Worm (Caenorhabditis elegans): ENCODE data around the gene F27D9.7.

The F27D9.7 gene

ce11 chrX:7670655-7671054 lies at the start of gene F27D9.7:
F27D9.7 (minus strand) TSS chrX:7670755.
- TF ChIP-seq ztf-23 (GFP tag; IDR thresholded peaks at IDR 0.05) (no peak), tab-1 (GFP tag; IDR thresholded peaks at IDR 0.05) (no peak), klf-2 (GFP tag; conservative IDR thresholded peaks at IDR 0.05) (no peak), T22C8.4 (GFP tag; IDR thresholded peaks at IDR 0.05) (no peak), ref-1 (GFP tag; conservative IDR thresholded peaks at IDR 0.05) (no peak), cog-1 (tag; optimal IDR thresholded peaks at IDR 0.05) (no peak)

ce11 chrX:7718972-7719371 lies 48.4 kb upstream of the F27D9.7 start, which contains the start of gene K09F5.6:
K09F5.6 (plus strand) TSS chrX:7719272.
- TF ChIP-seq ztf-29 (GFP tag; IDR thresholded peaks at IDR 0.05) (no peak), tab-1 (GFP tag; IDR thresholded peaks at IDR 0.05) (no peak), med-1 (GFP tag; optimal IDR thresholded peaks at IDR 0.05; ENCODE audit: insufficient read depth) (no peak), T22C8.4 (GFP tag; IDR thresholded peaks at IDR 0.05) (no peak), ref-1 (GFP tag; conservative IDR thresholded peaks at IDR 0.05) (no peak), flt-1 (GFP tag; IDR thresholded peaks at IDR 0.05) (no peak), klf-2 (GFP tag; conservative IDR thresholded peaks at IDR 0.05) (no peak), ztf-23 (GFP tag; IDR thresholded peaks at IDR 0.05) (no peak), cog-1 (tag; optimal IDR thresholded peaks at IDR 0.05) (no peak)

ce11 chrX:7715463-7715862 lies 44.9 kb upstream of the F27D9.7 start:
- no peak for TF ChIP-seq ztf-23 (GFP tag; IDR thresholded peaks at IDR 0.05)
- TF ChIP-seq ref-1 (GFP tag; conservative IDR thresholded peaks at IDR 0.05): no peak
- no peak for TF ChIP-seq T22C8.4 (GFP tag; IDR thresholded peaks at IDR 0.05)
- no peak for TF ChIP-seq flt-1 (GFP tag; IDR thresholded peaks at IDR 0.05)
- no peak for TF ChIP-seq cog-1 (tag; optimal IDR thresholded peaks at IDR 0.05)
- no peak for TF ChIP-seq tab-1 (GFP tag; IDR thresholded peaks at IDR 0.05)
- TF ChIP-seq ztf-29 (GFP tag; IDR thresholded peaks at IDR 0.05): no peak
- no peak for TF ChIP-seq med-1 (GFP tag; optimal IDR thresholded peaks at IDR 0.05; ENCODE audit: insufficient read depth)
- TF ChIP-seq klf-2 (GFP tag; conservative IDR thresholded peaks at IDR 0.05): no peak

ce11 chrX:7712887-7713286 lies 42.3 kb upstream of the F27D9.7 start:
- TF ChIP-seq med-1 (GFP tag; optimal IDR thresholded peaks at IDR 0.05; ENCODE audit: insufficient read depth) (no peak), cog-1 (tag; optimal IDR thresholded peaks at IDR 0.05) (peak; percentile 30), tab-1 (GFP tag; IDR thresholded peaks at IDR 0.05) (no peak), ztf-29 (GFP tag; IDR thresholded peaks at IDR 0.05) (no peak), ztf-23 (GFP tag; IDR thresholded peaks at IDR 0.05) (no peak), klf-2 (GFP tag; conservative IDR thresholded peaks at IDR 0.05) (no peak), flt-1 (GFP tag; IDR thresholded peaks at IDR 0.05) (peak; percentile 46; the same call in 1 of the 2 replicates), T22C8.4 (GFP tag; IDR thresholded peaks at IDR 0.05) (no peak), ref-1 (GFP tag; conservative IDR thresholded peaks at IDR 0.05) (no peak)

- TF ChIP-seq tab-1 (GFP tag; IDR thresholded peaks at IDR 0.05): no peak
- no peak for TF ChIP-seq T22C8.4 (GFP tag; IDR thresholded peaks at IDR 0.05)
- TF ChIP-seq ref-1 (GFP tag; conservative IDR thresholded peaks at IDR 0.05): no peak
- no peak for TF ChIP-seq flt-1 (GFP tag; IDR thresholded peaks at IDR 0.05)
- TF ChIP-seq cog-1 (tag; optimal IDR thresholded peaks at IDR 0.05): no peak
- no peak for TF ChIP-seq ztf-29 (GFP tag; IDR thresholded peaks at IDR 0.05)
- TF ChIP-seq med-1 (GFP tag; optimal IDR thresholded peaks at IDR 0.05; ENCODE audit: insufficient read depth): no peak
- no peak for TF ChIP-seq ztf-23 (GFP tag; IDR thresholded peaks at IDR 0.05)
- no peak for TF ChIP-seq klf-2 (GFP tag; conservative IDR thresholded peaks at IDR 0.05)
These were observed 40.1 kb upstream of the F27D9.7 start, which contains the start of gene K09F5.4 for ce11 chrX:7710643-7711042. K09F5.4 (minus strand) TSS chrX:7710743.

ce11 chrX:7710187-7710586 lies 39.6 kb upstream of the F27D9.7 start:
- no peak; the same call in 1 of the 2 replicates for TF ChIP-seq tab-1 (GFP tag; IDR thresholded peaks at IDR 0.05)
- TF ChIP-seq med-1 (GFP tag; optimal IDR thresholded peaks at IDR 0.05; ENCODE audit: insufficient read depth): no peak
- no peak for TF ChIP-seq cog-1 (tag; optimal IDR thresholded peaks at IDR 0.05)
- no peak for TF ChIP-seq ztf-29 (GFP tag; IDR thresholded peaks at IDR 0.05)
- 0 out of 2 replicates have a peak, but pooled peaks have one; percentile 14 for TF ChIP-seq ztf-23 (GFP tag; IDR thresholded peaks at IDR 0.05)
- no peak for TF ChIP-seq klf-2 (GFP tag; conservative IDR thresholded peaks at IDR 0.05)
- TF ChIP-seq flt-1 (GFP tag; IDR thresholded peaks at IDR 0.05): peak; percentile 57; the same call in 1 of the 2 replicates
- TF ChIP-seq ref-1 (GFP tag; conservative IDR thresholded peaks at IDR 0.05): no peak
- TF ChIP-seq T22C8.4 (GFP tag; IDR thresholded peaks at IDR 0.05): no peak

ce11 chrX:7707031-7707430 lies 36.5 kb upstream of the F27D9.7 start, which contains the start of gene kvs-1:
kvs-1 (minus strand) TSS chrX:7707131.
- TF ChIP-seq ztf-23 (GFP tag; IDR thresholded peaks at IDR 0.05): no peak

ce11 chrX:7703863-7704262 lies 33.3 kb upstream of the F27D9.7 start:
- TF ChIP-seq ztf-23 (GFP tag; IDR thresholded peaks at IDR 0.05): no peak
- no peak for TF ChIP-seq ztf-29 (GFP tag; IDR thresholded peaks at IDR 0.05)
- no peak for TF ChIP-seq T22C8.4 (GFP tag; IDR thresholded peaks at IDR 0.05)
- TF ChIP-seq ref-1 (GFP tag; conservative IDR thresholded peaks at IDR 0.05): no peak
- no peak for TF ChIP-seq flt-1 (GFP tag; IDR thresholded peaks at IDR 0.05)
- no peak for TF ChIP-seq klf-2 (GFP tag; conservative IDR thresholded peaks at IDR 0.05)
- TF ChIP-seq tab-1 (GFP tag; IDR thresholded peaks at IDR 0.05): no peak
- TF ChIP-seq cog-1 (tag; optimal IDR thresholded peaks at IDR 0.05): no peak

ce11 chrX:7689570-7689969 lies 19.0 kb upstream of the F27D9.7 start:
- TF ChIP-seq ztf-23 (GFP tag; IDR thresholded peaks at IDR 0.05) (no peak), tab-1 (GFP tag; IDR thresholded peaks at IDR 0.05) (no peak), ztf-29 (GFP tag; IDR thresholded peaks at IDR 0.05) (no peak), T22C8.4 (GFP tag; IDR thresholded peaks at IDR 0.05) (no peak), ref-1 (GFP tag; conservative IDR thresholded peaks at IDR 0.05) (no peak), cog-1 (tag; optimal IDR thresholded peaks at IDR 0.05) (no peak), med-1 (GFP tag; optimal IDR thresholded peaks at IDR 0.05; ENCODE audit: insufficient read depth) (no peak), flt-1 (GFP tag; IDR thresholded peaks at IDR 0.05) (no peak), klf-2 (GFP tag; conservative IDR thresholded peaks at IDR 0.05) (no peak)

- TF ChIP-seq klf-2 (GFP tag; conservative IDR thresholded peaks at IDR 0.05) (no peak), med-1 (GFP tag; optimal IDR thresholded peaks at IDR 0.05; ENCODE audit: insufficient read depth) (no peak), tab-1 (GFP tag; IDR thresholded peaks at IDR 0.05) (no peak)
These were observed 18.6 kb upstream of the F27D9.7 start, which contains the start of gene clik-2 for ce11 chrX:7689119-7689518. clik-2 (minus strand) TSS chrX:7689219.

Measured in whole organism, midembryonic.